Fruit fly (Drosophila melanogaster) whole organism, prepupa: Measurements from ENCODE around the gene CG14414.
A peak's percentile ranks its signal among the peaks of the same experiment; 100 is the strongest.

ENCODE experiments used
- CG10631 ChIP-seq: fragments of 200-800 bp; sonication (Bioruptor generic); optimal IDR thresholded peaks from 2 replicates; lab custom pipeline; 2016; ENCODE audit warnings: missing biosample characterization, missing genetic modification characterization
- CG10669 ChIP-seq: fragments of 200-800 bp; sonication (Bioruptor generic); optimal IDR thresholded peaks from 3 replicates; lab custom pipeline; 2018; ENCODE audit warnings: missing biosample characterization, mild to moderate bottlenecking, missing genetic modification characterization, moderate library complexity
- CG11294 ChIP-seq: fragments of 200-800 bp; sonication (Bioruptor generic); IDR thresholded peaks from 2 replicates; pipeline ENCODE4 v1.3.6; 2022; ENCODE audit warnings: missing biosample characterization, missing genetic modification characterization
- CG11902 ChIP-seq: fragments of 200-800 bp; sonication (Bioruptor generic); optimal IDR thresholded peaks from 3 replicates; lab custom pipeline; 2016; ENCODE audit warnings: missing biosample characterization, missing genetic modification characterization
- CG15336 ChIP-seq: fragments of 200-800 bp; sonication (Bioruptor generic); IDR thresholded peaks from 2 replicates; pipeline ENCODE4 v1.3.6; 2022; ENCODE audit warnings: missing biosample characterization, missing genetic modification characterization
- CG1621 ChIP-seq: fragments of 200-800 bp; sonication (Bioruptor generic); optimal IDR thresholded peaks from 3 replicates; lab custom pipeline; 2018; ENCODE audit warnings: missing biosample characterization, mild to moderate bottlenecking, missing genetic modification characterization
- CG16779 ChIP-seq: fragments of 200-800 bp; sonication (Bioruptor generic); optimal IDR thresholded peaks from 3 replicates; lab custom pipeline; 2017; ENCODE audit warnings: missing biosample characterization, mild to moderate bottlenecking, missing genetic modification characterization
- CG3032 ChIP-seq: fragments of 200-800 bp; optimal IDR thresholded peaks from 2 replicates; lab custom pipeline; 2019; ENCODE audit warnings: missing biosample characterization, mild to moderate bottlenecking, missing genetic modification characterization, moderate library complexity
- CG31627 ChIP-seq: fragments of 200-800 bp; sonication (Bioruptor generic); optimal IDR thresholded peaks from 3 replicates; lab custom pipeline; 2016; ENCODE audit warnings: missing biosample characterization, missing genetic modification characterization
- CG32006 ChIP-seq: fragments of 200-800 bp; sonication (Bioruptor generic); optimal IDR thresholded peaks from 3 replicates; lab custom pipeline; 2017; ENCODE audit warnings: missing biosample characterization, mild to moderate bottlenecking, missing genetic modification characterization
- CG34406 ChIP-seq: fragments of 200-800 bp; sonication (Bioruptor generic); optimal IDR thresholded peaks from 3 replicates; lab custom pipeline; 2016; ENCODE audit warnings: missing biosample characterization, missing genetic modification characterization
- CG3919 ChIP-seq: fragments of 200-800 bp; sonication (Bioruptor generic); optimal IDR thresholded peaks from 3 replicates; lab custom pipeline; 2016; ENCODE audit warnings: missing biosample characterization, missing genetic modification characterization
- CG6163 ChIP-seq: fragments of 200-800 bp; sonication (Bioruptor generic); IDR thresholded peaks from 3 replicates; pipeline ENCODE4 v1.3.6; 2022; ENCODE audit warnings: missing biosample characterization, missing genetic modification characterization
- CG6276 ChIP-seq: fragments of 200-800 bp; sonication (Bioruptor generic); optimal IDR thresholded peaks from 2 replicates; lab custom pipeline; 2017; ENCODE audit warnings: missing biosample characterization, mild to moderate bottlenecking, missing genetic modification characterization
- CG6792 ChIP-seq: fragments of 200-800 bp; sonication (Bioruptor generic); optimal IDR thresholded peaks from 3 replicates; lab custom pipeline; 2016; ENCODE audit warnings: missing biosample characterization, missing genetic modification characterization
- CG6854 ChIP-seq: fragments of 200-800 bp; sonication (Bioruptor generic); optimal IDR thresholded peaks from 2 replicates; lab custom pipeline; 2017; ENCODE audit warnings: missing biosample characterization, mild to moderate bottlenecking, missing genetic modification characterization
- CG7368 ChIP-seq: fragments of 200-800 bp; sonication (Bioruptor generic); optimal IDR thresholded peaks from 3 replicates; lab custom pipeline; 2016; ENCODE audit warnings: missing biosample characterization, missing genetic modification characterization
- CG8119 ChIP-seq: fragments of 200-800 bp; sonication (Bioruptor generic); IDR thresholded peaks from 3 replicates; pipeline ENCODE4 v1.3.6; 2022; ENCODE audit warnings: missing biosample characterization, missing genetic modification characterization
- CG8319 ChIP-seq: fragments of 200-800 bp; sonication (Bioruptor generic); optimal IDR thresholded peaks from 3 replicates; lab custom pipeline; 2016; ENCODE audit warnings: missing biosample characterization, missing genetic modification characterization
- CG8632 ChIP-seq: fragments of 200-800 bp; sonication (Bioruptor generic); optimal IDR thresholded peaks from 3 replicates; lab custom pipeline; 2016; ENCODE audit warnings: missing biosample characterization, missing genetic modification characterization
- CG9139 ChIP-seq: fragments of 200-800 bp; sonication (Bioruptor generic); optimal IDR thresholded peaks from 3 replicates; lab custom pipeline; 2017; ENCODE audit warnings: missing biosample characterization, mild to moderate bottlenecking, missing genetic modification characterization
- Eip75B ChIP-seq: fragments of 200-800 bp; sonication (Bioruptor generic); optimal IDR thresholded peaks from 3 replicates; lab custom pipeline; 2016; ENCODE audit warnings: missing biosample characterization, missing genetic modification characterization
- Eip93F ChIP-seq: fragments of 200-800 bp; sonication (Bioruptor generic); optimal IDR thresholded peaks from 2 replicates; lab custom pipeline; 2016; ENCODE audit warnings: missing biosample characterization, mild to moderate bottlenecking, missing genetic modification characterization
- Ets21C ChIP-seq: fragments of 200-800 bp; sonication (Bioruptor generic); optimal IDR thresholded peaks from 3 replicates; lab custom pipeline; 2016; ENCODE audit warnings: missing biosample characterization, missing genetic modification characterization
- Ets96B ChIP-seq: fragments of 200-800 bp; optimal IDR thresholded peaks from 2 replicates; lab custom pipeline; 2019; ENCODE audit warnings: missing biosample characterization, mild to moderate bottlenecking, missing genetic modification characterization, moderate library complexity
- Gug ChIP-seq: fragments of 200-800 bp; sonication (Bioruptor generic); IDR thresholded peaks from 2 replicates; pipeline ENCODE4 v1.3.6; 2022; ENCODE audit warnings: missing biosample characterization, missing genetic modification characterization
- Hr38 ChIP-seq: sonication (Bioruptor generic); optimal IDR thresholded peaks from 2 replicates; lab custom pipeline; 2016; ENCODE audit warnings: missing biosample characterization, missing genetic modification characterization
- Hr39 ChIP-seq: fragments of 200-800 bp; sonication (Bioruptor generic); optimal IDR thresholded peaks from 2 replicates; lab custom pipeline; 2016; ENCODE audit warnings: missing biosample characterization, missing genetic modification characterization
- Hr4 ChIP-seq: fragments of 200-800 bp; sonication (Bioruptor generic); optimal IDR thresholded peaks from 3 replicates; lab custom pipeline; 2016; ENCODE audit warnings: missing biosample characterization, missing genetic modification characterization
- Lpt ChIP-seq: fragments of 200-800 bp; sonication (Bioruptor generic); optimal IDR thresholded peaks from 3 replicates; lab custom pipeline; 2016; ENCODE audit warnings: missing biosample characterization, missing genetic modification characterization
- Met ChIP-seq: fragments of 200-800 bp; sonication (Bioruptor generic); optimal IDR thresholded peaks from 3 replicates; lab custom pipeline; 2016; ENCODE audit warnings: missing biosample characterization, missing genetic modification characterization
- OdsH ChIP-seq: fragments of 200-800 bp; sonication (Bioruptor generic); optimal IDR thresholded peaks from 3 replicates; lab custom pipeline; 2016; ENCODE audit warnings: missing biosample characterization, missing genetic modification characterization
- Sox102F ChIP-seq: fragments of 200-800 bp; sonication (Bioruptor generic); optimal IDR thresholded peaks from 2 replicates; lab custom pipeline; 2016; ENCODE audit warnings: missing biosample characterization, mild to moderate bottlenecking, missing genetic modification characterization
- Sox14 ChIP-seq: fragments of 200-800 bp; sonication (Bioruptor generic); optimal IDR thresholded peaks from 3 replicates; lab custom pipeline; 2016; ENCODE audit warnings: missing biosample characterization, missing genetic modification characterization
- achi ChIP-seq: fragments of 200-800 bp; sonication (Bioruptor generic); optimal IDR thresholded peaks from 3 replicates; lab custom pipeline; 2016; ENCODE audit warnings: missing biosample characterization, missing genetic modification characterization
- cyc ChIP-seq: fragments of 200-800 bp; sonication (Bioruptor generic); optimal IDR thresholded peaks from 3 replicates; lab custom pipeline; 2016; ENCODE audit warnings: missing biosample characterization, missing genetic modification characterization
- dac ChIP-seq: fragments of 200-800 bp; sonication (Bioruptor generic); optimal IDR thresholded peaks from 2 replicates; lab custom pipeline; 2017; ENCODE audit warnings: missing biosample characterization, mild to moderate bottlenecking, missing genetic modification characterization
- dsx ChIP-seq: fragments of 200-800 bp; optimal IDR thresholded peaks from 3 replicates; lab custom pipeline; 2019; ENCODE audit warnings: missing biosample characterization, mild to moderate bottlenecking, missing genetic modification characterization, moderate library complexity; ENCODE audit not compliant: poor library complexity, severe bottlenecking
- eg ChIP-seq: fragments of 200-800 bp; sonication (Bioruptor generic); IDR thresholded peaks from 3 replicates; pipeline ENCODE4 v1.3.6; 2022; ENCODE audit warnings: missing biosample characterization, missing genetic modification characterization
- esn ChIP-seq: fragments of 200-800 bp; sonication (Bioruptor generic); optimal IDR thresholded peaks from 2 replicates; lab custom pipeline; 2016; ENCODE audit warnings: missing biosample characterization, mild to moderate bottlenecking, missing genetic modification characterization, moderate library complexity
- fd59A ChIP-seq: fragments of 200-800 bp; sonication (Bioruptor generic); optimal IDR thresholded peaks from 2 replicates; lab custom pipeline; 2017; ENCODE audit warnings: missing biosample characterization, mild to moderate bottlenecking, missing genetic modification characterization, missing genetic modification reagents
- fd85E ChIP-seq: fragments of 200-800 bp; sonication (Bioruptor generic); optimal IDR thresholded peaks from 3 replicates; lab custom pipeline; 2016; ENCODE audit warnings: missing biosample characterization, missing genetic modification characterization
- fkh ChIP-seq: fragments of 200-800 bp; sonication (Bioruptor generic); optimal IDR thresholded peaks from 3 replicates; lab custom pipeline; 2017; ENCODE audit warnings: missing biosample characterization, mild to moderate bottlenecking, missing genetic modification characterization, moderate library complexity
- lz ChIP-seq: fragments of 200-800 bp; sonication (Bioruptor generic); optimal IDR thresholded peaks from 3 replicates; lab custom pipeline; 2016; ENCODE audit warnings: missing biosample characterization, missing genetic modification characterization
- net ChIP-seq: fragments of 200-800 bp; sonication (Bioruptor generic); optimal IDR thresholded peaks from 3 replicates; lab custom pipeline; 2016; ENCODE audit warnings: missing biosample characterization, missing genetic modification characterization
- pdm3 ChIP-seq: fragments of 200-800 bp; sonication (Bioruptor generic); optimal IDR thresholded peaks from 3 replicates; lab custom pipeline; 2016; ENCODE audit warnings: missing biosample characterization, missing genetic modification characterization
- ss ChIP-seq, 2 experiments: fragments of 200-800 bp; sonication (Bioruptor generic); optimal IDR thresholded peaks; 2 replicates in 1 of 2; 3 replicates in 1 of 2; lab custom pipeline; 2017 to 2018; ENCODE audit warnings: mild to moderate bottlenecking in 2 of 2, missing biosample characterization in 2 of 2, missing genetic modification characterization in 2 of 2, moderate library complexity in 1 of 2
- svp ChIP-seq: fragments of 200-800 bp; sonication (Bioruptor generic); peaks from one replicate; lab custom pipeline; 2016; ENCODE audit warnings: missing biosample characterization, missing genetic modification characterization
- topi ChIP-seq: fragments of 200-800 bp; sonication (Bioruptor generic); optimal IDR thresholded peaks from 3 replicates; lab custom pipeline; 2016; ENCODE audit warnings: missing biosample characterization, missing genetic modification characterization
- vri ChIP-seq: fragments of 200-800 bp; sonication (Bioruptor generic); optimal IDR thresholded peaks from 3 replicates; lab custom pipeline; 2016; ENCODE audit warnings: missing biosample characterization, mild to moderate bottlenecking, missing genetic modification characterization

Gene CG14414

DNA sequence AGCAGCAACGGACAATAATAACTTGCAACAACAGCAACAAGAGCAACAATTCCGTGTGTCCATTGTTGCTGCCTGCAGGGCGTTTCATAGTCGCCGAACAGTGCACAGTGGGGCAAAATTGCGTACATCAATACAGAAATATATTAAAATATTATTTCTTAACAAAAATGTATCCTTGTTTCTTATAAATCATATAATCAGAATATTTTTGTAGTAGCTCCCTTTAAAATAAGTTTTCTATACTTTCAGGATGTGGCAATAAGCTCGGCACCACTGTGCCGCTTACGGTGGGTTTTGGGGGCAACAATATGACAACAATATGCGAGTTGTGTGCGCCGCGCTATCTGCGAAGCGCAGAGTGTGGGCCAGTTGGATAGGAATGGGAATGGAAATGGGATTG, 31.9 kb downstream of the CG14414 start (continued):
- TF ChIP-seq Sox14 (GFP tag; lab: Kevin White, UChicago) (peak; percentile 44), CG3919 (GFP tag; lab: Kevin White, UChicago) (peak; percentile 84), Gug (GFP tag; lab: Robert Waterston, UW) (peak; percentile 82), cyc (GFP tag; lab: Kevin White, UChicago) (peak; percentile 43), dsx (GFP tag; lab: Kevin White, UChicago) (peak; percentile 89), dac (peak; percentile 37), CG6792 (peak; percentile 74), Hr39 (no peak)

DNA sequence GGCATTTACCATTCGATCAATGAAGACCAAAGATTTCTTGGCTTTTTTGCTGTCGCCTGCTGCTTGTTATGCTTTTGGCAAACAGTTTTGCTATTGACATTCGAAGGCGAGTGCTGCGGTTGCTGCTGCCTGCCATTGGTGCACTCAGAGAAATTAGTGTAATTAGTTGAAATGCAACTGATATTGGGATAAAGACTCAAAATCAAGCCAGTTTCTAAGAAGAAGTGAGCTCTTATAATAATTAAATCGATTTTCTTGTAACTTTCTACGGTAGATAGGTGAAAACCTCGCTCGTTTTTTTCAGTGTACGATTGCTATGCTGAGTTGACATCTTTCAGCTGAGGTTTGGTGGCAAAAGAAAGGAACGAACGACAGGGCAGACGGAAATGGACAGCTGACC, 41.1 kb downstream of the CG14414 start:
- TF ChIP-seq CG10669 (GFP tag; lab: Kevin White, UChicago), result peak; percentile 1
- TF ChIP-seq Hr4 (GFP tag; lab: Kevin White, UChicago), result peak; percentile 2
- TF ChIP-seq CG3032 (tag; lab: Kevin White, UChicago), result no peak
- no peak for TF ChIP-seq CG8319 (GFP tag; lab: Kevin White, UChicago)
- TF ChIP-seq eg (GFP tag; lab: Robert Waterston, UW), result peak; percentile 20; the same call in 1 of the 3 replicates
- TF ChIP-seq CG6792, result no peak
- TF ChIP-seq CG1621 (tag; lab: Kevin White, UChicago), result no peak
- no peak for TF ChIP-seq CG6854 (GFP tag; lab: Kevin White, UChicago)
- TF ChIP-seq Sox102F (GFP tag; lab: Kevin White, UChicago), result no peak
- no peak for TF ChIP-seq fkh (GFP tag; lab: Kevin White, UChicago)
- TF ChIP-seq CG8119 (GFP tag; lab: Robert Waterston, UW), result peak; percentile 37; the same call in 1 of the 3 replicates
- no peak for TF ChIP-seq CG34406 (GFP tag; lab: Kevin White, UChicago)
- TF ChIP-seq CG3919 (GFP tag; lab: Kevin White, UChicago), result peak; percentile 9
- TF ChIP-seq Hr38 (GFP tag; lab: Kevin White, UChicago), result no peak
- TF ChIP-seq ss (GFP tag; optimal IDR thresholded peaks at IDR 0.05; lab: Kevin White, UChicago), result no peak
- peak; percentile 9 for TF ChIP-seq pdm3
- no peak for TF ChIP-seq Eip75B (GFP tag; lab: Kevin White, UChicago)
- TF ChIP-seq esn (GFP tag; lab: Kevin White, UChicago), result no peak
- TF ChIP-seq CG8632, result no peak
- TF ChIP-seq fd59A (GFP tag; lab: Kevin White, UChicago), result no peak
- TF ChIP-seq vri (GFP tag; lab: Kevin White, UChicago), result no peak
- no peak for TF ChIP-seq OdsH (GFP tag; lab: Kevin White, UChicago)
- no peak for TF ChIP-seq topi (GFP tag; lab: Kevin White, UChicago)
- no peak for TF ChIP-seq CG9139 (GFP tag; lab: Kevin White, UChicago)
- 0 out of 3 replicates have a peak, but pooled peaks have one; percentile 11 for TF ChIP-seq CG6163 (GFP tag; lab: Robert Waterston, UW)
- TF ChIP-seq lz (GFP tag; lab: Kevin White, UChicago), result no peak
- TF ChIP-seq Ets96B (tag; lab: Kevin White, UChicago), result no peak
- no peak for TF ChIP-seq achi (GFP tag; lab: Kevin White, UChicago)
- no peak for TF ChIP-seq Hr39
- no peak for TF ChIP-seq svp (GFP tag; lab: Kevin White, UChicago)
- no peak for TF ChIP-seq CG11294 (GFP tag; lab: Robert Waterston, UW)
- no peak for TF ChIP-seq CG6276 (GFP tag; lab: Kevin White, UChicago)
- TF ChIP-seq Sox14 (GFP tag; lab: Kevin White, UChicago), result peak; percentile 12
- no peak for TF ChIP-seq Gug (GFP tag; lab: Robert Waterston, UW)
- TF ChIP-seq Ets21C (GFP tag; lab: Kevin White, UChicago), result no peak
- TF ChIP-seq CG7368 (GFP tag; lab: Kevin White, UChicago), result no peak
- no peak for TF ChIP-seq Eip93F
- TF ChIP-seq dac, result no peak
- no peak for TF ChIP-seq CG11902
- peak; percentile 23 for TF ChIP-seq CG32006
- TF ChIP-seq CG10631 (GFP tag; lab: Kevin White, UChicago), result no peak
- TF ChIP-seq Lpt, result no peak
- TF ChIP-seq fd85E (GFP tag; lab: Kevin White, UChicago), result no peak
- TF ChIP-seq CG15336 (GFP tag; lab: Robert Waterston, UW), result no peak
- TF ChIP-seq cyc (GFP tag; lab: Kevin White, UChicago), result no peak
- no peak for TF ChIP-seq CG16779 (tag; lab: Kevin White, UChicago)
- no peak for TF ChIP-seq CG31627 (GFP tag; lab: Kevin White, UChicago)
- no peak for TF ChIP-seq net (GFP tag; lab: Kevin White, UChicago)
- TF ChIP-seq Met (GFP tag; lab: Kevin White, UChicago), result no peak
